Fruit fly (Drosophila melanogaster): Measurements from ENCODE around the gene Ir10a.

Gene Ir10a

dm6 chrX:11325175-11325768 lies 14.3 kb upstream of the Ir10a start, which contains the start of gene Gapvd1 (continued):
- TF ChIP-seq CG11504 (tag; optimal IDR thresholded peaks at IDR 0.05) (no peak), mld (GFP tag; IDR thresholded peaks at IDR 0.05; ENCODE audit: partially characterized antibody) (peak; percentile 87), Hr78 (GFP tag; optimal IDR thresholded peaks at IDR 0.05) (no peak), Asciz (GFP tag; optimal IDR thresholded peaks at IDR 0.05) (no peak), CG12769 (tag; optimal IDR thresholded peaks at IDR 0.05) (peak; percentile 34), CG3995 (GFP tag; optimal IDR thresholded peaks at IDR 0.05) (no peak), CG2202 (tag; optimal IDR thresholded peaks at IDR 0.05) (no peak), CTCF (GFP tag; optimal IDR thresholded peaks at IDR 0.05) (no peak), CG9215 (GFP tag; IDR thresholded peaks at IDR 0.05) (no peak), MTF-1 (GFP tag; optimal IDR thresholded peaks at IDR 0.05; ENCODE audit: borderline replicate concordance) (no peak), H15 (GFP tag; IDR thresholded peaks at IDR 0.05) (no peak), abd-A (tag; optimal IDR thresholded peaks at IDR 0.05) (peak; percentile 8), so (GFP tag; IDR thresholded peaks at IDR 0.05) (no peak), zfh2 (GFP tag; optimal IDR thresholded peaks at IDR 0.05) (peak; percentile 8), CG30431 (GFP tag; optimal IDR thresholded peaks at IDR 0.05) (no peak), sob (GFP tag; IDR thresholded peaks at IDR 0.05) (peak; percentile 35; the same call in 1 of the 2 replicates), Jarid2 (GFP tag; optimal IDR thresholded peaks at IDR 0.05) (no peak), CG2712 (tag; optimal IDR thresholded peaks at IDR 0.05) (peak; percentile 9), Mrtf (GFP tag; IDR thresholded peaks at IDR 0.05) (no peak), CG3163 (GFP tag; optimal IDR thresholded peaks at IDR 0.05) (peak; percentile 2), repo (GFP tag; optimal IDR thresholded peaks at IDR 0.05) (no peak), Opbp (GFP tag; IDR thresholded peaks at IDR 0.05; ENCODE audit: partially characterized antibody) (peak; percentile 89), CG9727 (GFP tag; optimal IDR thresholded peaks at IDR 0.05) (no peak), Myb (GFP tag; optimal IDR thresholded peaks at IDR 0.05) (peak; percentile 17), prd (optimal IDR thresholded peaks at IDR 0.05) (no peak), prd (GFP tag; IDR thresholded peaks at IDR 0.05) (no peak), gro (GFP tag; optimal IDR thresholded peaks at IDR 0.05) (peak; percentile 43), CG10959 (GFP tag; IDR thresholded peaks at IDR 0.05) (no peak), lilli (GFP tag; optimal IDR thresholded peaks at IDR 0.05) (peak; percentile 44), crc (GFP tag; optimal IDR thresholded peaks at IDR 0.05) (no peak), Dbx (GFP tag; IDR thresholded peaks at IDR 0.05) (no peak), Abd-B (GFP tag; optimal IDR thresholded peaks at IDR 0.05) (no peak), CG11560 (tag; IDR thresholded peaks at IDR 0.05) (no peak), CG11398 (GFP tag; optimal IDR thresholded peaks at IDR 0.05) (no peak), BtbVII (GFP tag; optimal IDR thresholded peaks at IDR 0.05) (no peak), ci (GFP tag; IDR thresholded peaks at IDR 0.05) (peak; percentile 11; the same call in 1 of the 3 replicates), CG33557 (GFP tag; optimal IDR thresholded peaks at IDR 0.05) (no peak), Sry-δ (GFP tag; optimal IDR thresholded peaks at IDR 0.05) (peak; percentile 92), cg (GFP tag; optimal IDR thresholded peaks at IDR 0.05) (peak; percentile 81), CG14860 (GFP tag; IDR thresholded peaks at IDR 0.05; ENCODE audit: partially characterized antibody) (peak; percentile 80), luna (GFP tag; optimal IDR thresholded peaks at IDR 0.05) (no peak), CG15073 (GFP tag; optimal IDR thresholded peaks at IDR 0.05) (no peak), HLH4C (GFP tag; IDR thresholded peaks at IDR 0.05; ENCODE audit: partially characterized antibody) (peak; percentile 88), Ptx1 (GFP tag; IDR thresholded peaks at IDR 0.05) (no peak), fd102C (GFP tag; optimal IDR thresholded peaks at IDR 0.05) (no peak), CHES-1-like (GFP tag; optimal IDR thresholded peaks at IDR 0.05) (peak; percentile 39), CG16779 (GFP tag; IDR thresholded peaks at IDR 0.05) (no peak), CG14441 (GFP tag; IDR thresholded peaks at IDR 0.05) (no peak), CG3281 (GFP tag; optimal IDR thresholded peaks at IDR 0.05) (no peak), jumu (GFP tag; optimal IDR thresholded peaks at IDR 0.05) (peak; percentile 15), CG6272 (GFP tag; IDR thresholded peaks at IDR 0.05) (peak; percentile 49; the same call in 1 of the 2 replicates)
